Fruit fly (Drosophila melanogaster): ENCODE results near the gene CG43175.

- TF ChIP-seq pan (optimal IDR thresholded peaks at IDR 0.05), result no peak
- no peak for TF ChIP-seq Dll (optimal IDR thresholded peaks at IDR 0.05)
- TF ChIP-seq psq (optimal IDR thresholded peaks at IDR 0.05), result no peak
- TF ChIP-seq CG8478 (optimal IDR thresholded peaks at IDR 0.05), result no peak
- no peak for TF ChIP-seq usp (GFP tag; optimal IDR thresholded peaks at IDR 0.05)
- TF ChIP-seq EcR (GFP tag; optimal IDR thresholded peaks at IDR 0.05), result no peak
These were observed 30.8 kb upstream of the CG43175 start for dm6 chr3R:17599695-17600094.

All from whole organism.